Fruit fly (Drosophila melanogaster) whole organism, embryonic: ENCODE data around the gene Ppcs.

Experiments used
- Blimp-1 ChIP-seq: fragments of 200-800 bp; sonication (Bioruptor generic); optimal IDR thresholded peaks from 3 replicates; lab custom pipeline; 2018; ENCODE audit warnings: missing biosample characterization, missing genetic modification characterization, mild to moderate bottlenecking, moderate library complexity, missing genetic modification reagents
- CG10147 ChIP-seq: fragments of 200-800 bp; sonication (Bioruptor generic); optimal IDR thresholded peaks from 2 replicates; lab custom pipeline; 2019; ENCODE audit warnings: missing biosample characterization, mild to moderate bottlenecking, missing genetic modification characterization, moderate library complexity
- CG10366 ChIP-seq: fragments of 200-800 bp; sonication (Bioruptor generic); IDR thresholded peaks from 2 replicates; pipeline ENCODE4 v1.3.6; 2022; ENCODE audit warnings: missing biosample characterization, missing genetic modification characterization
- CG10431 ChIP-seq: fragments of 200-800 bp; sonication (Bioruptor generic); optimal IDR thresholded peaks from 3 replicates; lab custom pipeline; 2018; ENCODE audit warnings: missing biosample characterization, mild to moderate bottlenecking, missing genetic modification characterization
- CG11504 ChIP-seq: fragments of 200-800 bp; sonication (Bioruptor generic); optimal IDR thresholded peaks from 3 replicates; lab custom pipeline; 2019; ENCODE audit warnings: missing biosample characterization, mild to moderate bottlenecking, missing genetic modification characterization, moderate library complexity
- CG12155 ChIP-seq: fragments of 200-800 bp; sonication (Bioruptor generic); optimal IDR thresholded peaks from 3 replicates; lab custom pipeline; 2016; ENCODE audit warnings: missing biosample characterization, missing genetic modification characterization
- CG12659 ChIP-seq: fragments of 200-800 bp; sonication (Bioruptor generic); optimal IDR thresholded peaks from 3 replicates; lab custom pipeline; 2017; ENCODE audit warnings: mild to moderate bottlenecking, missing biosample characterization, missing genetic modification reagents, missing genetic modification characterization
- CG13624 ChIP-seq: fragments of 200-800 bp; sonication (Bioruptor generic); optimal IDR thresholded peaks from 2 replicates; lab custom pipeline; 2016; ENCODE audit warnings: missing biosample characterization, missing genetic modification characterization
- CG14050 ChIP-seq: fragments of 200-800 bp; sonication (Bioruptor generic); IDR thresholded peaks from 3 replicates; pipeline ENCODE4 v1.3.6; 2022; ENCODE audit warnings: missing biosample characterization, missing genetic modification characterization
- CG14667 ChIP-seq: fragments of 200-800 bp; sonication (Bioruptor generic); IDR thresholded peaks from 2 replicates; pipeline ENCODE4 v1.3.6; 2022; ENCODE audit warnings: missing biosample characterization, missing genetic modification characterization
- CG15601 ChIP-seq: fragments of 200-800 bp; sonication (Bioruptor generic); optimal IDR thresholded peaks from 3 replicates; lab custom pipeline; 2019; ENCODE audit warnings: missing biosample characterization, mild to moderate bottlenecking, missing genetic modification characterization, moderate library complexity
- CG4282 ChIP-seq: fragments of 200-800 bp; sonication (Bioruptor generic); optimal IDR thresholded peaks from 2 replicates; lab custom pipeline; 2016; ENCODE audit warnings: missing biosample characterization, missing genetic modification characterization
- CG4617 ChIP-seq: fragments of 200-800 bp; sonication (Bioruptor generic); optimal IDR thresholded peaks from 3 replicates; lab custom pipeline; 2016; ENCODE audit warnings: missing biosample characterization, missing genetic modification characterization, borderline replicate concordance
- CG4820 ChIP-seq: fragments of 200-800 bp; sonication (Bioruptor generic); optimal IDR thresholded peaks from 3 replicates; lab custom pipeline; 2016; ENCODE audit warnings: missing biosample characterization, missing genetic modification characterization
- CG4854 ChIP-seq: fragments of 200-800 bp; sonication (Bioruptor generic); optimal IDR thresholded peaks from 2 replicates; lab custom pipeline; 2016; ENCODE audit warnings: missing biosample characterization, missing genetic modification characterization, inconsistent platforms
- CG7987 ChIP-seq: fragments of 200-800 bp; sonication (Bioruptor generic); optimal IDR thresholded peaks from 2 replicates; lab custom pipeline; 2018; ENCODE audit warnings: missing biosample characterization, mild to moderate bottlenecking, missing genetic modification characterization, moderate library complexity
- CG8281 ChIP-seq: fragments of 200-800 bp; sonication (Bioruptor generic); optimal IDR thresholded peaks from 2 replicates; lab custom pipeline; 2018; ENCODE audit warnings: missing biosample characterization, mild to moderate bottlenecking, missing genetic modification characterization, moderate library complexity
- CG8765 ChIP-seq: fragments of 200-800 bp; sonication (Bioruptor generic); IDR thresholded peaks from 2 replicates; pipeline ENCODE4 v1.3.6; 2022; ENCODE audit warnings: missing biosample characterization, missing genetic modification characterization
- CG8924 ChIP-seq: fragments of 200-800 bp; optimal IDR thresholded peaks from 3 replicates; lab custom pipeline; 2019; ENCODE audit warnings: missing biosample characterization, mild to moderate bottlenecking, missing genetic modification characterization, moderate library complexity
- CG9437 ChIP-seq: fragments of 200-800 bp; sonication (Bioruptor generic); optimal IDR thresholded peaks from 2 replicates; lab custom pipeline; 2018; ENCODE audit warnings: missing biosample characterization, mild to moderate bottlenecking, missing genetic modification characterization
- CHES-1-like ChIP-seq: fragments of 200-800 bp; sonication (Bioruptor generic); optimal IDR thresholded peaks from 2 replicates; lab custom pipeline; 2016; ENCODE audit warnings: missing biosample characterization, missing genetic modification characterization
- CrebB ChIP-seq: fragments of 200-800 bp; sonication (Bioruptor generic); optimal IDR thresholded peaks from 3 replicates; lab custom pipeline; 2018; ENCODE audit warnings: missing biosample characterization, mild to moderate bottlenecking, missing genetic modification characterization
- Drgx ChIP-seq: fragments of 200-800 bp; sonication (Bioruptor generic); IDR thresholded peaks from 2 replicates; pipeline ENCODE4 v1.3.6; 2022; ENCODE audit warnings: missing biosample characterization, missing genetic modification characterization
- Fer1 ChIP-seq: fragments of 200-800 bp; sonication (Bioruptor generic); optimal IDR thresholded peaks from 2 replicates; lab custom pipeline; 2017; ENCODE audit warnings: missing biosample characterization, mild to moderate bottlenecking, missing genetic modification characterization
- GATAe ChIP-seq: fragments of 200-800 bp; sonication (Bioruptor generic); conservative IDR thresholded peaks from 2 replicates; pipeline ENCODE4 v1.3.6; 2022; ENCODE audit warnings: missing biosample characterization, missing genetic modification characterization
- Mad ChIP-seq: fragments of 200-800 bp; sonication (Bioruptor generic); optimal IDR thresholded peaks from 2 replicates; lab custom pipeline; 2016; ENCODE audit warnings: missing biosample characterization, missing genetic modification characterization
- Ravus ChIP-seq: fragments of 200-800 bp; sonication (Bioruptor generic); IDR thresholded peaks from 2 replicates; pipeline ENCODE4 v1.3.6; 2022; ENCODE audit warnings: missing biosample characterization, missing genetic modification characterization
- Scr ChIP-seq: fragments of 200-800 bp; sonication (Bioruptor generic); IDR thresholded peaks from 2 replicates; pipeline ENCODE4 v1.3.6; 2022; ENCODE audit warnings: missing biosample characterization, missing genetic modification characterization; ENCODE audit not compliant: partially characterized antibody
- Side ChIP-seq: fragments of 200-800 bp; sonication (Bioruptor generic); optimal IDR thresholded peaks from 2 replicates; lab custom pipeline; 2016; ENCODE audit warnings: missing biosample characterization, missing genetic modification characterization
- Sry-β ChIP-seq: fragments of 200-800 bp; sonication (Bioruptor generic); optimal IDR thresholded peaks from 2 replicates; lab custom pipeline; 2018; ENCODE audit warnings: missing biosample characterization, mild to moderate bottlenecking, missing genetic modification characterization, moderate library complexity
- Usf ChIP-seq: fragments of 200-800 bp; sonication (Bioruptor generic); optimal IDR thresholded peaks from 2 replicates; lab custom pipeline; 2017; ENCODE audit warnings: missing genotype, missing biosample characterization, missing genetic modification characterization
- ato ChIP-seq: fragments of 200-800 bp; sonication (Bioruptor generic); IDR thresholded peaks from 2 replicates; pipeline ENCODE4 v1.3.6; 2022; ENCODE audit warnings: missing biosample characterization, missing genetic modification characterization; ENCODE audit not compliant: partially characterized antibody
- dimm ChIP-seq: fragments of 200-800 bp; sonication (Bioruptor generic); IDR thresholded peaks from 2 replicates; pipeline ENCODE4 v1.3.6; 2022; ENCODE audit warnings: missing biosample characterization, missing genetic modification characterization
- en ChIP-seq: fragments of 200-800 bp; sonication (Bioruptor generic); optimal IDR thresholded peaks from 2 replicates; lab custom pipeline; 2016; ENCODE audit warnings: missing biosample characterization, missing genetic modification characterization
- ftz-f1 ChIP-seq: fragments of 200-800 bp; sonication (Bioruptor generic); optimal IDR thresholded peaks from 2 replicates; lab custom pipeline; 2016; ENCODE audit warnings: missing biosample characterization, missing genetic modification characterization
- grau ChIP-seq: fragments of 200-800 bp; optimal IDR thresholded peaks from 3 replicates; lab custom pipeline; 2019; ENCODE audit warnings: missing biosample characterization, mild to moderate bottlenecking, missing genetic modification characterization, moderate library complexity
- klu ChIP-seq: fragments of 200-800 bp; sonication (Bioruptor generic); IDR thresholded peaks from 2 replicates; pipeline ENCODE4 v1.3.6; 2022; ENCODE audit warnings: missing biosample characterization, missing genetic modification characterization
- nom ChIP-seq: fragments of 200-800 bp; sonication (Bioruptor generic); optimal IDR thresholded peaks from 2 replicates; lab custom pipeline; 2017; ENCODE audit warnings: missing biosample characterization, missing genetic modification characterization, mild to moderate bottlenecking, moderate library complexity, missing genetic modification reagents
- p53 ChIP-seq: fragments of 200-800 bp; sonication (Bioruptor generic); optimal IDR thresholded peaks from 2 replicates; lab custom pipeline; 2016; ENCODE audit warnings: missing biosample characterization, missing genetic modification characterization
- psq ChIP-seq: fragments of 200-800 bp; sonication (Bioruptor generic); optimal IDR thresholded peaks from 2 replicates; lab custom pipeline; 2017; ENCODE audit warnings: missing biosample characterization, missing genetic modification characterization
- repo ChIP-seq: fragments of 200-800 bp; sonication (Bioruptor generic); optimal IDR thresholded peaks from 2 replicates; lab custom pipeline; 2016; ENCODE audit warnings: missing biosample characterization, missing genetic modification characterization
- row ChIP-seq: fragments of 200-800 bp; sonication (Bioruptor generic); IDR thresholded peaks from 3 replicates; pipeline ENCODE4 v1.3.6; 2022; ENCODE audit warnings: missing biosample characterization, missing genetic modification characterization
- scrt ChIP-seq: fragments of 200-800 bp; sonication (Bioruptor generic); optimal IDR thresholded peaks from 2 replicates; lab custom pipeline; 2018; ENCODE audit warnings: missing biosample characterization, mild to moderate bottlenecking, missing genetic modification characterization, moderate library complexity
- slbo ChIP-seq: fragments of 200-800 bp; sonication (Bioruptor generic); IDR thresholded peaks from 2 replicates; pipeline ENCODE4 v1.3.6; 2022; ENCODE audit warnings: missing biosample characterization, missing genetic modification characterization
- slp2 ChIP-seq: fragments of 200-800 bp; sonication (Bioruptor generic); optimal IDR thresholded peaks from 2 replicates; lab custom pipeline; 2016; ENCODE audit warnings: missing biosample characterization, missing genetic modification characterization
- sob ChIP-seq: fragments of 200-800 bp; sonication (Bioruptor generic); IDR thresholded peaks from 2 replicates; pipeline ENCODE4 v1.3.6; 2022; ENCODE audit warnings: missing biosample characterization, missing genetic modification characterization
- sr ChIP-seq: fragments of 200-800 bp; sonication (Bioruptor generic); IDR thresholded peaks from 3 replicates; pipeline ENCODE4 v1.3.6; 2022; ENCODE audit warnings: missing biosample characterization, missing genetic modification characterization
- tap ChIP-seq: fragments of 200-800 bp; optimal IDR thresholded peaks from 3 replicates; lab custom pipeline; 2019; ENCODE audit warnings: missing biosample characterization, mild to moderate bottlenecking, missing genetic modification characterization, moderate library complexity
- tio ChIP-seq: fragments of 200-800 bp; sonication (Bioruptor generic); optimal IDR thresholded peaks from 2 replicates; lab custom pipeline; 2017; ENCODE audit warnings: missing biosample characterization, missing genetic modification characterization, inconsistent platforms
- trem ChIP-seq: fragments of 200-800 bp; optimal IDR thresholded peaks from 3 replicates; lab custom pipeline; 2019; ENCODE audit warnings: missing biosample characterization, mild to moderate bottlenecking, missing genetic modification characterization, moderate library complexity
- tx ChIP-seq: fragments of 200-800 bp; sonication (Bioruptor generic); optimal IDR thresholded peaks from 2 replicates; lab custom pipeline; 2016; ENCODE audit warnings: missing biosample characterization, missing genetic modification characterization

Ppcs gene

DNA sequence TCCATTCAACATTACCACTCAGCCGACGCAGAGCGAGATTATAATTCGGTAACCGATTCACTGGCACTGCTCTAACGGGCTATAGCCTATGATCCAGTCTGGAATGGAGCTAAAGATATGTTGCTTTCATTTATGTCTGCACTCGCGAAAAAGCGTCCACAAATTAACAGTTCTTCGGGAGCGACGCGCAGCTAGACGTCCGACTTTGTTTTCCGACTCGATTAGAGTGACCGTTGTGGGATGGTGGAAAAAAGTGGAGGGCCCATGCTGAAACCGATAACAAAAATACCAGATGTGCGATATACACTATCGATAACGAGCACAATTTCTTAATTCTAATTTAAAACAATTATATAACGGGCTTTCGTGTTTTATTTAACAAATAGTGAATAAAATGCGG is 53.7 kb downstream of the Ppcs start, which contains the start of gene cdi (continued):
- TF ChIP-seq CG8765 (GFP tag; lab: Robert Waterston, UW): peak; percentile 27; the same call in 1 of the 2 replicates
- peak; percentile 25 for TF ChIP-seq CG11504 (tag; lab: Kevin White, UChicago)
- peak; percentile 28 for TF ChIP-seq slp2 (GFP tag; lab: Kevin White, UChicago)
- no peak for TF ChIP-seq Mad (GFP tag; lab: Kevin White, UChicago)
- peak; percentile 24 for TF ChIP-seq nom
- no peak for TF ChIP-seq repo (GFP tag; lab: Kevin White, UChicago)
- peak; percentile 25 for TF ChIP-seq CrebB
- TF ChIP-seq CG4854 (GFP tag; lab: Kevin White, UChicago): no peak
- TF ChIP-seq CG15601 (tag; lab: Kevin White, UChicago): peak; percentile 15
- TF ChIP-seq tap (tag; lab: Kevin White, UChicago): no peak
- TF ChIP-seq CG8281 (tag; lab: Kevin White, UChicago): no peak
- peak; percentile 45 for TF ChIP-seq CG7987 (GFP tag; lab: Kevin White, UChicago)
- TF ChIP-seq Usf (GFP tag; lab: Kevin White, UChicago): no peak
- TF ChIP-seq slbo (GFP tag; lab: Robert Waterston, UW): peak; percentile 11; the same call in 1 of the 2 replicates
- 0 out of 3 replicates have a peak, but pooled peaks have one; percentile 18 for TF ChIP-seq sr (GFP tag; lab: Robert Waterston, UW)
- TF ChIP-seq p53: no peak
- TF ChIP-seq Ravus (GFP tag; lab: Robert Waterston, UW): no peak
- peak; percentile 11 for TF ChIP-seq CG4617 (GFP tag; lab: Kevin White, UChicago)
- peak; percentile 72 for TF ChIP-seq CG10431 (GFP tag; lab: Kevin White, UChicago)
- TF ChIP-seq en: no peak
- TF ChIP-seq tio (GFP tag; lab: Kevin White, UChicago): no peak
- no peak for TF ChIP-seq CG14667 (GFP tag; lab: Robert Waterston, UW)
- no peak for TF ChIP-seq klu
- no peak for TF ChIP-seq Drgx (GFP tag; lab: Robert Waterston, UW)
- peak; percentile 18; the same call in 1 of the 3 replicates for TF ChIP-seq row (GFP tag; lab: Robert Waterston, UW)
- TF ChIP-seq CG14050 (GFP tag; lab: Robert Waterston, UW): 0 out of 3 replicates have a peak, but pooled peaks have one; percentile 24
- TF ChIP-seq tx: no peak
- no peak for TF ChIP-seq CG10366 (GFP tag; lab: Robert Waterston, UW)
- TF ChIP-seq CG12659 (GFP tag; lab: Kevin White, UChicago): peak; percentile 47
- peak; percentile 11 for TF ChIP-seq ftz-f1
- TF ChIP-seq scrt (GFP tag; lab: Kevin White, UChicago): peak; percentile 3
- peak; percentile 60; the same call in 1 of the 2 replicates for TF ChIP-seq ato (GFP tag; lab: Robert Waterston, UW)
- TF ChIP-seq CG9437: no peak
- no peak for TF ChIP-seq GATAe (GFP tag; lab: Robert Waterston, UW)
- no peak for TF ChIP-seq CG4820
- peak; percentile 37 for TF ChIP-seq CG8924 (tag; lab: Kevin White, UChicago)
- TF ChIP-seq CHES-1-like: peak; percentile 56
- peak; percentile 75 for TF ChIP-seq Scr (GFP tag; lab: Robert Waterston, UW)
- TF ChIP-seq sob: no peak
- no peak for TF ChIP-seq Sry-β (GFP tag; lab: Kevin White, UChicago)
- TF ChIP-seq Side: no peak
- no peak for TF ChIP-seq Blimp-1 (GFP tag; lab: Kevin White, UChicago)
- no peak for TF ChIP-seq dimm
- TF ChIP-seq trem (tag; lab: Kevin White, UChicago): peak; percentile 24
- no peak for TF ChIP-seq Fer1 (GFP tag; lab: Kevin White, UChicago)
- peak; percentile 16 for TF ChIP-seq CG13624 (GFP tag; lab: Kevin White, UChicago)
- no peak for TF ChIP-seq CG10147
- no peak for TF ChIP-seq psq
- no peak for TF ChIP-seq CG4282
- TF ChIP-seq grau (tag; lab: Kevin White, UChicago): peak; percentile 27
- no peak for TF ChIP-seq CG12155
